Fruit fly (Drosophila melanogaster): ENCODE results near the gene psd.

The psd gene

dm6 chr2L:5980862-5981432 lies 16.2 kb upstream of the psd start, which contains the start of gene chic (continued):
- no peak for TF ChIP-seq CG1832 (GFP tag; optimal IDR thresholded peaks at IDR 0.05)
- no peak for TF ChIP-seq al (GFP tag; IDR thresholded peaks at IDR 0.05)
- no peak for TF ChIP-seq H15 (GFP tag; IDR thresholded peaks at IDR 0.05)
- no peak for TF ChIP-seq sc (optimal IDR thresholded peaks at IDR 0.05)
- no peak for TF ChIP-seq sc (GFP tag; optimal IDR thresholded peaks at IDR 0.05)
- no peak for TF ChIP-seq maf-S (GFP tag; optimal IDR thresholded peaks at IDR 0.05)
- no peak for TF ChIP-seq sd (tag; optimal IDR thresholded peaks at IDR 0.05)
- no peak for TF ChIP-seq CG6854 (GFP tag; optimal IDR thresholded peaks at IDR 0.05)
- TF ChIP-seq lbe (GFP tag; optimal IDR thresholded peaks at IDR 0.05), result no peak
- TF ChIP-seq CG17328 (GFP tag; IDR thresholded peaks at IDR 0.05), result no peak
- TF ChIP-seq pita (GFP tag; optimal IDR thresholded peaks at IDR 0.05), result no peak
- 0 out of 2 replicates have a peak, but pooled peaks have one; percentile 10 for TF ChIP-seq CG6272 (GFP tag; IDR thresholded peaks at IDR 0.05)
- TF ChIP-seq CG6654 (GFP tag; optimal IDR thresholded peaks at IDR 0.05), result no peak
- TF ChIP-seq usp (GFP tag; optimal IDR thresholded peaks at IDR 0.05), result no peak
- TF ChIP-seq schlank (tag; optimal IDR thresholded peaks at IDR 0.05), result no peak
- TF ChIP-seq CG1647 (GFP tag; optimal IDR thresholded peaks at IDR 0.05), result peak; percentile 38
- no peak for TF ChIP-seq CG7556 (GFP tag; optimal IDR thresholded peaks at IDR 0.05)
- TF ChIP-seq ewg (GFP tag; optimal IDR thresholded peaks at IDR 0.05), result no peak
- TF ChIP-seq CG6813 (GFP tag; optimal IDR thresholded peaks at IDR 0.05), result no peak
- TF ChIP-seq CG33557 (GFP tag; optimal IDR thresholded peaks at IDR 0.05), result no peak
- TF ChIP-seq BEAF-32 (GFP tag; optimal IDR thresholded peaks at IDR 0.05), result peak; percentile 22
- no peak for TF ChIP-seq CG9609 (GFP tag; optimal IDR thresholded peaks at IDR 0.05)
- TF ChIP-seq insv (GFP tag; optimal IDR thresholded peaks at IDR 0.05), result no peak
- TF ChIP-seq ara (GFP tag; IDR thresholded peaks at IDR 0.05), result no peak
- TF ChIP-seq CG32772 (GFP tag; IDR thresholded peaks at IDR 0.05), result no peak
- no peak for TF ChIP-seq kni (GFP tag; optimal IDR thresholded peaks at IDR 0.05)
- TF ChIP-seq fru (optimal IDR thresholded peaks at IDR 0.05), result no peak
- TF ChIP-seq CG18476 (GFP tag; optimal IDR thresholded peaks at IDR 0.05), result peak; percentile 11
- TF ChIP-seq so (GFP tag; IDR thresholded peaks at IDR 0.05), result no peak
- TF ChIP-seq CG30403 (GFP tag; optimal IDR thresholded peaks at IDR 0.05), result peak; percentile 6
- TF ChIP-seq CG2129 (GFP tag; IDR thresholded peaks at IDR 0.05; ENCODE audit: partially characterized antibody), result no peak
- TF ChIP-seq CG16779 (GFP tag; IDR thresholded peaks at IDR 0.05), result no peak
- TF ChIP-seq pfk (GFP tag; optimal IDR thresholded peaks at IDR 0.05), result peak; percentile 29
- TF ChIP-seq CG6254 (GFP tag; optimal IDR thresholded peaks at IDR 0.05), result no peak
- TF ChIP-seq sug (tag; optimal IDR thresholded peaks at IDR 0.05), result no peak
- TF ChIP-seq CG7745 (tag; optimal IDR thresholded peaks at IDR 0.05), result peak; percentile 85
- TF ChIP-seq lmd (GFP tag; IDR thresholded peaks at IDR 0.05), result no peak
- TF ChIP-seq odd (GFP tag; optimal IDR thresholded peaks at IDR 0.05), result no peak
- TF ChIP-seq lov (optimal IDR thresholded peaks at IDR 0.05), result no peak
- TF ChIP-seq lov (GFP tag; IDR thresholded peaks at IDR 0.05), result no peak
- TF ChIP-seq CG31224 (GFP tag; IDR thresholded peaks at IDR 0.05), result no peak
- TF ChIP-seq da (GFP tag; optimal IDR thresholded peaks at IDR 0.05), result no peak
- peak; percentile 12 for TF ChIP-seq dmrt99B (tag; optimal IDR thresholded peaks at IDR 0.05)
- TF ChIP-seq mam (GFP tag; optimal IDR thresholded peaks at IDR 0.05), result peak; percentile 21
- no peak for TF ChIP-seq CG7928 (GFP tag; optimal IDR thresholded peaks at IDR 0.05)
- TF ChIP-seq CG17568 (GFP tag; optimal IDR thresholded peaks at IDR 0.05), result no peak
- no peak for TF ChIP-seq ham (GFP tag; IDR thresholded peaks at IDR 0.05)
- TF ChIP-seq CG13296 (GFP tag; optimal IDR thresholded peaks at IDR 0.05), result no peak
- peak; percentile 41 for TF ChIP-seq trem (tag; optimal IDR thresholded peaks at IDR 0.05)
- TF ChIP-seq CG13287 (GFP tag; IDR thresholded peaks at IDR 0.05; ENCODE audit: partially characterized antibody), result no peak
- TF ChIP-seq btn (GFP tag; optimal IDR thresholded peaks at IDR 0.05), result no peak
- peak; percentile 20 for TF ChIP-seq her (GFP tag; optimal IDR thresholded peaks at IDR 0.05)

All from whole organism, embryonic.